Worm (Caenorhabditis elegans) whole organism, young adult: ENCODE measurements around the gene C32D5.10.
A peak's percentile ranks its signal among the peaks of the same experiment; 100 is the strongest.

Experiments
- B0019.2 ChIP-seq: fragments of 200-800 bp; sonication (Bioruptor generic); conservative IDR thresholded peaks from 2 replicates; pipeline ENCODE4 v1.3.6; 2022; ENCODE audit warnings: missing genetic modification reagents, missing genetic modification characterization, missing compliant biosample characterization
- F33H1.4 ChIP-seq: fragments of 200-800 bp; sonication (Bioruptor generic); IDR thresholded peaks from 2 replicates; pipeline ENCODE4 v1.3.6; 2022; ENCODE audit warnings: missing genetic modification reagents, missing genetic modification characterization, missing compliant biosample characterization
- F37B4.10 ChIP-seq: fragments of 200-800 bp; sonication (Bioruptor generic); IDR thresholded peaks from 2 replicates; pipeline ENCODE4 v1.3.6; 2022; ENCODE audit warnings: missing genetic modification characterization, missing compliant biosample characterization
- F39B2.1 ChIP-seq: fragments of 200-800 bp; sonication (Bioruptor generic); IDR thresholded peaks from 2 replicates; pipeline ENCODE4 v1.3.6; 2022; ENCODE audit warnings: missing genetic modification reagents, missing genetic modification characterization, missing compliant biosample characterization
- F55B11.4 ChIP-seq: sonication (generic microtip); optimal IDR thresholded peaks from 2 replicates; lab custom pipeline; 2016; ENCODE audit warnings: missing compliant biosample characterization, missing genetic modification characterization, borderline replicate concordance; ENCODE audit not compliant: insufficient read depth
- K12H6.12 ChIP-seq: fragments of 200-800 bp; sonication (Bioruptor generic); optimal IDR thresholded peaks from 2 replicates; lab custom pipeline; 2018; ENCODE audit warnings: mild to moderate bottlenecking, missing genetic modification characterization, missing compliant biosample characterization
- Y56A3A.18 ChIP-seq: fragments of 200-800 bp; sonication (Bioruptor generic); IDR thresholded peaks from 2 replicates; pipeline ENCODE4 v1.3.6; 2022; ENCODE audit warnings: missing genetic modification reagents, missing genetic modification characterization, missing compliant biosample characterization
- Y79H2A.3 ChIP-seq: fragments of 200-800 bp; sonication (Bioruptor generic); conservative IDR thresholded peaks from 2 replicates; pipeline ENCODE4 v1.3.6; 2022; ENCODE audit warnings: missing genetic modification reagents, missing genetic modification characterization, missing compliant biosample characterization
- ZK185.1 ChIP-seq: sonication (generic microtip); optimal IDR thresholded peaks from 2 replicates; lab custom pipeline; 2016; ENCODE audit warnings: mild to moderate bottlenecking, missing genetic modification characterization, missing compliant biosample characterization; ENCODE audit not compliant: poor library complexity, severe bottlenecking
- akir-1 ChIP-seq: fragments of 200-800 bp; sonication (Bioruptor generic); optimal IDR thresholded peaks from 2 replicates; lab custom pipeline; 2018; ENCODE audit warnings: mild to moderate bottlenecking, missing genetic modification characterization, moderate library complexity, missing compliant biosample characterization
- ama-1 ChIP-seq, 3 experiments: fragments of 150-350 bp in 1 of 3; sonication (generic microtip) in 2 of 3; optimal IDR thresholded peaks; 2 replicates each; lab custom pipeline; 2014 to 2018; ENCODE audit warnings: missing biosample characterization in 2 of 3, missing genetic modification characterization in 2 of 3, missing genetic modification reagents in 2 of 3
- atf-7 ChIP-seq: sonication (generic microtip); optimal IDR thresholded peaks from 2 replicates; lab custom pipeline; 2017; ENCODE audit warnings: mild to moderate bottlenecking, missing genetic modification characterization, missing compliant biosample characterization
- attf-3 ChIP-seq: fragments of 200-800 bp; sonication (Bioruptor generic); conservative IDR thresholded peaks from 2 replicates; pipeline ENCODE4 v1.3.6; 2022; ENCODE audit warnings: missing genetic modification reagents, missing genetic modification characterization, missing compliant biosample characterization
- ccch-3 ChIP-seq: fragments of 200-800 bp; sonication (Bioruptor generic); optimal IDR thresholded peaks from 2 replicates; lab custom pipeline; 2018; ENCODE audit warnings: mild to moderate bottlenecking, missing genetic modification characterization, missing compliant biosample characterization
- cebp-1 ChIP-seq, 2 experiments: fragments of 200-800 bp in 1 of 2; sonication (Bioruptor generic) in 1 of 2; sonication (generic microtip) in 1 of 2; IDR thresholded peaks in 1 of 2; optimal IDR thresholded peaks in 1 of 2; 2 replicates each; pipeline versions ENCODE4 v1.3.6 to Lab custom; 2017 to 2022; ENCODE audit warnings: missing compliant biosample characterization in 2 of 2, missing genetic modification characterization in 2 of 2, mild to moderate bottlenecking in 1 of 2, missing genetic modification reagents in 1 of 2, moderate library complexity in 1 of 2
- ceh-100 ChIP-seq: fragments of 200-800 bp; sonication (Bioruptor generic); IDR thresholded peaks from 2 replicates; pipeline ENCODE4 v1.3.6; 2022; ENCODE audit warnings: missing genetic modification reagents, missing genetic modification characterization, missing compliant biosample characterization
- ceh-40 ChIP-seq: fragments of 200-800 bp; sonication (Bioruptor generic); IDR thresholded peaks from 2 replicates; pipeline ENCODE4 v1.3.6; 2022; ENCODE audit warnings: missing genetic modification characterization, missing compliant biosample characterization
- chd-7 ChIP-seq: sonication (generic microtip); optimal IDR thresholded peaks from 2 replicates; lab custom pipeline; 2016; ENCODE audit warnings: mild to moderate bottlenecking, missing genetic modification characterization, moderate library complexity, missing compliant biosample characterization
- die-1 ChIP-seq: sonication (generic microtip); optimal IDR thresholded peaks from 2 replicates; lab custom pipeline; 2016; ENCODE audit warnings: missing genotype, mild to moderate bottlenecking, missing genetic modification characterization, missing compliant biosample characterization
- dox-1 ChIP-seq: fragments of 200-800 bp; sonication (Bioruptor generic); IDR thresholded peaks from 2 replicates; pipeline ENCODE4 v1.3.6; 2022; ENCODE audit warnings: missing genetic modification reagents, missing genetic modification characterization, missing compliant biosample characterization
- dpl-1 ChIP-seq: fragments of 150-350 bp; optimal IDR thresholded peaks from 2 replicates; lab custom pipeline; 2014; ENCODE audit warnings: missing biosample characterization, missing genetic modification reagents, missing genetic modification characterization
- gei-17 ChIP-seq: fragments of 200-800 bp; sonication (Bioruptor generic); optimal IDR thresholded peaks from 2 replicates; lab custom pipeline; 2018; ENCODE audit warnings: mild to moderate bottlenecking, missing genetic modification characterization, missing compliant biosample characterization
- hlh-12 ChIP-seq: sonication (generic microtip); optimal IDR thresholded peaks from 2 replicates; lab custom pipeline; 2016; ENCODE audit warnings: missing genetic modification characterization, missing compliant biosample characterization
- hsf-1 ChIP-seq: fragments of 200-800 bp; sonication (Bioruptor generic); IDR thresholded peaks from 2 replicates; pipeline ENCODE4 v1.3.6; 2022; ENCODE audit warnings: missing genetic modification reagents, missing genetic modification characterization, missing compliant biosample characterization
- lin-26 ChIP-seq: fragments of 200-800 bp; sonication (Bioruptor generic); IDR thresholded peaks from 2 replicates; pipeline ENCODE4 v1.3.6; 2022; ENCODE audit warnings: missing genetic modification reagents, missing genetic modification characterization, missing compliant biosample characterization
- lin-40 ChIP-seq: sonication (generic microtip); optimal IDR thresholded peaks from 2 replicates; lab custom pipeline; 2016; ENCODE audit warnings: missing genetic modification characterization, mild to moderate bottlenecking, missing compliant biosample characterization, missing genotype, missing genetic modification reagents
- lir-1 ChIP-seq: fragments of 200-800 bp; sonication (Bioruptor generic); conservative IDR thresholded peaks from 2 replicates; pipeline ENCODE4 v1.3.6; 2022; ENCODE audit warnings: missing genetic modification reagents, missing genetic modification characterization, missing compliant biosample characterization
- lsy-27 ChIP-seq: sonication (generic microtip); optimal IDR thresholded peaks from 2 replicates; lab custom pipeline; 2017; ENCODE audit warnings: missing genetic modification characterization, mild to moderate bottlenecking, missing compliant biosample characterization, antibody characterized with exemption, missing genotype, borderline replicate concordance; ENCODE audit not compliant: insufficient read depth
- madf-10 ChIP-seq: sonication (generic microtip); optimal IDR thresholded peaks from 2 replicates; lab custom pipeline; 2016; ENCODE audit warnings: mild to moderate bottlenecking, missing genetic modification characterization, missing compliant biosample characterization
- madf-3 ChIP-seq: fragments of 200-800 bp; sonication (Bioruptor generic); IDR thresholded peaks from 2 replicates; pipeline ENCODE4 v1.3.6; 2022; ENCODE audit warnings: missing genetic modification reagents, missing genetic modification characterization, missing compliant biosample characterization
- madf-8 ChIP-seq: fragments of 200-800 bp; sonication (Bioruptor generic); conservative IDR thresholded peaks from 2 replicates; pipeline ENCODE4 v1.3.6; 2022; ENCODE audit warnings: missing genetic modification reagents, missing genetic modification characterization, missing compliant biosample characterization
- mel-28 ChIP-seq: sonication (generic microtip); optimal IDR thresholded peaks from 2 replicates; lab custom pipeline; 2016; ENCODE audit warnings: borderline replicate concordance, mild to moderate bottlenecking, missing genetic modification characterization, missing compliant biosample characterization
- nfyb-1 ChIP-seq: fragments of 200-800 bp; sonication (Bioruptor generic); IDR thresholded peaks from 2 replicates; pipeline ENCODE4 v1.3.6; 2022; ENCODE audit warnings: missing genetic modification reagents, missing genetic modification characterization, missing compliant biosample characterization
- nhr-90 ChIP-seq: sonication (generic microtip); optimal IDR thresholded peaks from 2 replicates; lab custom pipeline; 2016; ENCODE audit warnings: missing genotype, mild to moderate bottlenecking, missing genetic modification characterization, missing compliant biosample characterization
- pbrm-1 ChIP-seq: fragments of 200-800 bp; sonication (Bioruptor generic); IDR thresholded peaks from 2 replicates; pipeline ENCODE4 v1.3.6; 2022; ENCODE audit warnings: missing genetic modification reagents, missing genetic modification characterization, missing compliant biosample characterization
- rcor-1 ChIP-seq: fragments of 200-800 bp; sonication (Bioruptor generic); IDR thresholded peaks from 2 replicates; pipeline ENCODE4 v1.3.6; 2022; ENCODE audit warnings: missing genetic modification reagents, missing genetic modification characterization, missing compliant biosample characterization
- rpc-1 ChIP-seq, 2 experiments: fragments of 150-350 bp in 1 of 2; sonication (generic microtip) in 1 of 2; optimal IDR thresholded peaks; 2 replicates each; lab custom pipeline; 2014 to 2018; ENCODE audit warnings: missing biosample characterization in 1 of 2, missing genetic modification characterization in 1 of 2, missing genetic modification reagents in 1 of 2, missing genotype in 1 of 2
- snpc-1.1 ChIP-seq: sonication (generic microtip); optimal IDR thresholded peaks from 2 replicates; lab custom pipeline; 2017; ENCODE audit warnings: missing genetic modification characterization, mild to moderate bottlenecking, missing compliant biosample characterization, antibody characterized with exemption, moderate library complexity, missing genotype, missing genetic modification reagents; ENCODE audit not compliant: insufficient read depth
- somi-1 ChIP-seq: fragments of 200-800 bp; sonication (Bioruptor generic); optimal IDR thresholded peaks from 2 replicates; lab custom pipeline; 2018; ENCODE audit warnings: mild to moderate bottlenecking, missing genetic modification characterization, missing compliant biosample characterization
- sptf-2 ChIP-seq: fragments of 200-800 bp; sonication (Bioruptor generic); optimal IDR thresholded peaks from 2 replicates; lab custom pipeline; 2018; ENCODE audit warnings: mild to moderate bottlenecking, missing genetic modification characterization, missing compliant biosample characterization
- tbx-9 ChIP-seq: sonication (generic microtip); optimal IDR thresholded peaks from 2 replicates; lab custom pipeline; 2016; ENCODE audit warnings: borderline replicate concordance, missing genetic modification characterization, inconsistent platforms, missing compliant biosample characterization
- unc-62 ChIP-seq: fragments of 150-350 bp; optimal IDR thresholded peaks from 2 replicates; lab custom pipeline; 2014; ENCODE audit warnings: missing biosample characterization, missing genetic modification reagents, missing genetic modification characterization
- zfh-2 ChIP-seq: fragments of 200-800 bp; sonication (Bioruptor generic); conservative IDR thresholded peaks from 2 replicates; pipeline ENCODE4 v1.3.6; 2022; ENCODE audit warnings: missing genetic modification reagents, missing genetic modification characterization, missing compliant biosample characterization
- ztf-18 ChIP-seq: sonication (generic microtip); optimal IDR thresholded peaks from 2 replicates; lab custom pipeline; 2016; ENCODE audit warnings: missing genotype, mild to moderate bottlenecking, missing genetic modification characterization, missing compliant biosample characterization
- ztf-26 ChIP-seq: sonication (generic microtip); optimal IDR thresholded peaks from 2 replicates; lab custom pipeline; 2017; ENCODE audit warnings: missing genetic modification characterization, missing compliant biosample characterization
- ztf-3 ChIP-seq: fragments of 200-800 bp; sonication (Bioruptor generic); optimal IDR thresholded peaks from 2 replicates; lab custom pipeline; 2018; ENCODE audit warnings: mild to moderate bottlenecking, missing genetic modification characterization, missing compliant biosample characterization

The C32D5.10 gene

DNA sequence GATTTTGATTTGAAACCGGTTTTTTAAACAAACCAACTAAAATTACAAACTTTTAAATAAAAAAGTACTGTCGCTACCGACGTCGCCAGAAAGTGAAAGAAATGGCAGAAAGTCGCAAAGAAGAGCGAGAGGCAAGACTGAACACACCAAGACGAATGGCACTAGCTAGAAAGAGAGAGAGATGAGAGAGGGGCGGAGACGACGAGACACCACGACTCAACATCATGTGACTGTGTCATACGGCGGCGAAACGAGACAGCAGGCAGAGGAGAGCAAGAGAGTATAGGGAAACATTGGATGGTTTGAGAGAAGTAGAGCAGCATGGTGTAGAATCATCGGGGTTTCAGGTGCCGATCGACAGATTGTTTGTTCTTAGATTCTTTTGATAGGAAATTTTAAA, 3.4 kb downstream of the C32D5.10 start (continued):
- no peak for TF ChIP-seq F37B4.10
- peak; percentile 96 for TF ChIP-seq ama-1 (optimal IDR thresholded peaks at IDR 0.05; lab: Kevin White, UChicago)
- no peak for TF ChIP-seq ama-1 (GFP tag; optimal IDR thresholded peaks at IDR 0.05; lab: Kevin White, UChicago)
- peak; percentile 64 for TF ChIP-seq somi-1
- peak; percentile 72 for TF ChIP-seq pbrm-1 (GFP tag; lab: Robert Waterston, UW)
- TF ChIP-seq ceh-100 (GFP tag; lab: Robert Waterston, UW) = no peak; the same call in 1 of the 2 replicates
- TF ChIP-seq tbx-9 (tag; lab: Kevin White, UChicago) = no peak
- no peak for TF ChIP-seq B0019.2 (GFP tag; lab: Robert Waterston, UW)
- TF ChIP-seq ccch-3 = no peak
- peak; percentile 65 for TF ChIP-seq cebp-1 (GFP tag; IDR thresholded peaks at IDR 0.05; lab: Robert Waterston, UW)
- TF ChIP-seq cebp-1 (tag; optimal IDR thresholded peaks at IDR 0.05; lab: Kevin White, UChicago) = peak; percentile 87
- TF ChIP-seq madf-3 = 0 out of 2 replicates have a peak, but pooled peaks have one; percentile 67
- TF ChIP-seq rcor-1 = 0 out of 2 replicates have a peak, but pooled peaks have one; percentile 28
- TF ChIP-seq chd-7 (tag; lab: Kevin White, UChicago) = peak; percentile 64
- no peak for TF ChIP-seq madf-8 (GFP tag; lab: Robert Waterston, UW)
- peak; percentile 67 for TF ChIP-seq ztf-26 (tag; lab: Kevin White, UChicago)
- TF ChIP-seq gei-17 (GFP tag; lab: Kevin White, UChicago) = peak; percentile 56
- peak; percentile 72; the same call in 1 of the 2 replicates for TF ChIP-seq lin-26 (GFP tag; lab: Robert Waterston, UW)
- peak; percentile 82 for TF ChIP-seq zfh-2 (GFP tag; lab: Robert Waterston, UW)
- TF ChIP-seq atf-7 (tag; lab: Kevin White, UChicago) = peak; percentile 73
- peak; percentile 54; the same call in 1 of the 2 replicates for TF ChIP-seq dox-1
- TF ChIP-seq K12H6.12 (tag; lab: Kevin White, UChicago) = peak; percentile 75
- no peak for TF ChIP-seq akir-1
- TF ChIP-seq nfyb-1 (GFP tag; lab: Robert Waterston, UW) = peak; percentile 57; the same call in 1 of the 2 replicates
- TF ChIP-seq nhr-90 (tag; lab: Kevin White, UChicago) = no peak
- peak; percentile 84 for TF ChIP-seq lin-40 (tag; lab: Kevin White, UChicago)
- TF ChIP-seq sptf-2 (GFP tag; lab: Kevin White, UChicago) = no peak
- no peak for TF ChIP-seq attf-3
- no peak for TF ChIP-seq Y56A3A.18 (GFP tag; lab: Robert Waterston, UW)
- TF ChIP-seq madf-10 (tag; lab: Kevin White, UChicago) = peak; percentile 82
- TF ChIP-seq ZK185.1 (tag; lab: Kevin White, UChicago) = peak; percentile 83
- TF ChIP-seq snpc-1.1 = peak; percentile 16
- TF ChIP-seq mel-28 (tag; lab: Kevin White, UChicago) = no peak
- TF ChIP-seq lir-1 (GFP tag; lab: Robert Waterston, UW) = peak; percentile 69; the same call in 1 of the 2 replicates
- no peak for TF ChIP-seq dpl-1
- peak; percentile 88 for TF ChIP-seq unc-62 (GFP tag; lab: Kevin White, UChicago)
- TF ChIP-seq hlh-12 (tag; lab: Kevin White, UChicago) = no peak
- no peak for TF ChIP-seq ztf-3 (GFP tag; lab: Kevin White, UChicago)
- no peak for TF ChIP-seq F55B11.4 (tag; lab: Kevin White, UChicago)
- no peak for TF ChIP-seq Y79H2A.3 (GFP tag; lab: Robert Waterston, UW)
- TF ChIP-seq lsy-27 (tag; lab: Kevin White, UChicago) = no peak
- TF ChIP-seq hsf-1 = 0 out of 2 replicates have a peak, but pooled peaks have one; percentile 53
- TF ChIP-seq ztf-18 (tag; lab: Kevin White, UChicago) = peak; percentile 63
- peak; percentile 35 for TF ChIP-seq die-1 (tag; lab: Kevin White, UChicago)
- no peak for TF ChIP-seq F33H1.4 (GFP tag; lab: Robert Waterston, UW)
- TF ChIP-seq ceh-40 (GFP tag; lab: Robert Waterston, UW) = no peak
- TF ChIP-seq rpc-1 (optimal IDR thresholded peaks at IDR 0.05; lab: Kevin White, UChicago) = no peak
- TF ChIP-seq rpc-1 (tag; optimal IDR thresholded peaks at IDR 0.05; lab: Kevin White, UChicago) = no peak
- no peak for TF ChIP-seq F39B2.1 (GFP tag; lab: Robert Waterston, UW)
